Fruit fly (Drosophila melanogaster): ENCODE results near the gene Stam.

- TF ChIP-seq knrl (GFP tag; IDR thresholded peaks at IDR 0.05; ENCODE audit: partially characterized antibody) = no peak
- no peak for TF ChIP-seq CG7928 (GFP tag; optimal IDR thresholded peaks at IDR 0.05)
- no peak for TF ChIP-seq Hmr (GFP tag; optimal IDR thresholded peaks at IDR 0.05)
These were observed 37.9 kb upstream of the Stam start, which contains the start of gene CG17134 for dm6 chr2L:10820405-10820804.
